Worm (Caenorhabditis elegans): Measurements from ENCODE around the gene cpr-3.

DNA sequence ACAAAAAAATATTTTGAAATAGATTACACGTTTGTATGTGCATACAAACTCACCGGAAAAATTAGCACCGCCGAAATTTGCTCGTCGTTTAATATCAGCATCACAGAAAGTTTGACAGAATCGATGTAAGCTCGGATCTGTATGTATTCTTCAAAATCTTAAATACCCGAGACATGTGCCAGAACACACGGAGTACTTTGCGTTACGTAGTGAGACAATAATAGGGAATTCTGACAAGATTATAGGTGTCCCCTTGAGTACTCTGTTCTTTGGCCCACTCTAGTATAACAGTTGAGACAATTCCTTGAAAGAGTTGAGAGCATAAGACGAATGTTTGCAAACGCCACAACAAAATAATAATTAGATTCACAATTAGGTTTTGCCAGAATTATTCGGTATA lies 5.1 kb upstream of the cpr-3 start, which contains the start of gene srx-48:
- TF ChIP-seq tab-1 (GFP tag; IDR thresholded peaks at IDR 0.05) = no peak
- no peak for TF ChIP-seq flt-1 (GFP tag; IDR thresholded peaks at IDR 0.05)

All from whole organism, midembryonic.